Worm (Caenorhabditis elegans): ENCODE results near the gene ZK354.2.

The ZK354.2 gene

DNA sequence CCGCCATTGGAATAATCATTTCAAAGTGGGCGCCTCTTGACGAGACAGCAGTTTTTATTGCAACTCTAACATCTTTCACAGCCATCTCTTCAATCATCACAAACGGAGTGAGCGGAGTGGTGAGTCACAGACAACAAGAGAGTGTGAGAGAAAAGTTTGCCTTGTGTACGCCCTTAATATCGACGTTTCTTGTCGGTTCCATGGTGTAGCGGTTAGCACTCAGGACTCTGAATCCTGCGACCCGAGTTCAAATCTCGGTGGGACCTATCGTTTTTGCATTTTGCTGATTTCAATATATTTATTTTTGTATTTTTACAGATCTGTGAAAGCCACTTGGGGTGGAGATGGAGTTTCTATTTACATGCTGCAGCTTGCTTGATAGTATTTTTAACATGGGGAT lies 21.3 kb downstream of the ZK354.2 start (continued):
- TF ChIP-seq nhr-28 (tag; optimal IDR thresholded peaks at IDR 0.05) (no peak), sptf-1 (tag; optimal IDR thresholded peaks at IDR 0.05) (no peak), mdl-1 (tag; optimal IDR thresholded peaks at IDR 0.05) (peak in 1 of 2 experiments; percentile 51), lin-39 (tag; optimal IDR thresholded peaks at IDR 0.05) (no peak), fos-1 (tag; optimal IDR thresholded peaks at IDR 0.05) (peak; percentile 80), snu-23 (GFP tag; optimal IDR thresholded peaks at IDR 0.05) (peak; percentile 82), aha-1 (tag; optimal IDR thresholded peaks at IDR 0.05) (no peak), nhr-11 (tag; optimal IDR thresholded peaks at IDR 0.05) (no peak), blmp-1 (tag; optimal IDR thresholded peaks at IDR 0.05) (peak; percentile 23), ceh-82 (tag; optimal IDR thresholded peaks at IDR 0.05) (peak; percentile 31 to 69 (median 57)), ceh-8 (GFP tag; optimal IDR thresholded peaks at IDR 0.05) (peak; percentile 39), dsc-1 (tag; optimal IDR thresholded peaks at IDR 0.05) (peak; percentile 56), nhr-12 (tag; optimal IDR thresholded peaks at IDR 0.05) (no peak), snpc-4 (tag; optimal IDR thresholded peaks at IDR 0.05) (peak; percentile 56), efl-3 (GFP tag; optimal IDR thresholded peaks at IDR 0.05) (no peak), skn-1 (tag; optimal IDR thresholded peaks at IDR 0.05) (peak; percentile 33), C34B4.2 (tag; optimal IDR thresholded peaks at IDR 0.05) (no peak), nhr-85 (tag) (no peak), Y116A8C.19 (tag; optimal IDR thresholded peaks at IDR 0.05; ENCODE audit: borderline replicate concordance) (no peak), irx-1 (tag; optimal IDR thresholded peaks at IDR 0.05) (peak; percentile 50), C16A3.4 (tag; optimal IDR thresholded peaks at IDR 0.05) (peak; percentile 64), nhr-19 (GFP tag; conservative IDR thresholded peaks at IDR 0.05) (peak; percentile 65), ama-1 (optimal IDR thresholded peaks at IDR 0.05) (no peak), hlh-4 (tag; optimal IDR thresholded peaks at IDR 0.05) (no peak), unc-86 (tag; optimal IDR thresholded peaks at IDR 0.05) (peak; percentile 11), pqm-1 (tag; optimal IDR thresholded peaks at IDR 0.05) (no peak), jun-1 (tag; optimal IDR thresholded peaks at IDR 0.05) (peak; percentile 14), grh-1 (GFP tag; IDR thresholded peaks at IDR 0.05) (no peak), ceh-90 (tag; optimal IDR thresholded peaks at IDR 0.05) (no peak), ztf-4 (tag; optimal IDR thresholded peaks at IDR 0.05) (no peak), dpl-1 (GFP tag; optimal IDR thresholded peaks at IDR 0.05) (peak; percentile 9 to 52 (median 38)), F16B12.6 (tag; optimal IDR thresholded peaks at IDR 0.05) (no peak), xbp-1 (tag; optimal IDR thresholded peaks at IDR 0.05) (peak; percentile 50), fkh-4 (tag; optimal IDR thresholded peaks at IDR 0.05; ENCODE audit: borderline replicate concordance) (no peak), fkh-8 (tag; optimal IDR thresholded peaks at IDR 0.05) (no peak), swsn-7 (tag; optimal IDR thresholded peaks at IDR 0.05) (peak; percentile 59), mef-2 (tag; optimal IDR thresholded peaks at IDR 0.05) (no peak), pag-3 (tag; optimal IDR thresholded peaks at IDR 0.05; ENCODE audit: borderline replicate concordance, insufficient read depth) (no peak), sup-37 (GFP tag; optimal IDR thresholded peaks at IDR 0.05) (no peak), nhr-237 (tag; optimal IDR thresholded peaks at IDR 0.05) (peak; percentile 20), lin-15B (tag; optimal IDR thresholded peaks at IDR 0.05) (no peak), zag-1 (tag; optimal IDR thresholded peaks at IDR 0.05) (no peak), aly-2 (tag; optimal IDR thresholded peaks at IDR 0.05) (peak; percentile 36), tbx-2 (tag; optimal IDR thresholded peaks at IDR 0.05) (peak; percentile 50), nhr-90 (tag; optimal IDR thresholded peaks at IDR 0.05; ENCODE audit: poor library complexity) (peak; percentile 70), egl-27 (tag; optimal IDR thresholded peaks at IDR 0.05) (no peak), nhr-71 (tag; optimal IDR thresholded peaks at IDR 0.05) (peak; percentile 69), zip-4 (GFP tag; optimal IDR thresholded peaks at IDR 0.05) (no peak), lir-3 (tag; optimal IDR thresholded peaks at IDR 0.05; ENCODE audit: poor library complexity) (no peak), fkh-10 (GFP tag; optimal IDR thresholded peaks at IDR 0.05) (peak; percentile 55), unc-98 (GFP tag; IDR thresholded peaks at IDR 0.05) (no peak), C04F5.9 (tag; optimal IDR thresholded peaks at IDR 0.05) (no peak), vab-15 (tag; optimal IDR thresholded peaks at IDR 0.05) (peak; percentile 13), isw-1 (GFP tag; IDR thresholded peaks at IDR 0.05) (peak; percentile 36)
